Fruit fly (Drosophila melanogaster) S2 (cell line): Measurements from ENCODE around the gene CG11052.
"Not testable (repeated sequence)": the region's sequence is repeated elsewhere in the genome, so short reads cannot be mapped to it uniquely, and the experiment has no call there.

Experiments used
- CG8478 ChIP-seq: fragments of >200 bp; optimal IDR thresholded peaks from 2 replicates; lab custom pipeline; 2018
- CTCF ChIP-seq, 2 experiments: fragments of >200 bp; optimal IDR thresholded peaks; 2 replicates each; lab custom pipeline; 2018

CG11052 gene

DNA sequence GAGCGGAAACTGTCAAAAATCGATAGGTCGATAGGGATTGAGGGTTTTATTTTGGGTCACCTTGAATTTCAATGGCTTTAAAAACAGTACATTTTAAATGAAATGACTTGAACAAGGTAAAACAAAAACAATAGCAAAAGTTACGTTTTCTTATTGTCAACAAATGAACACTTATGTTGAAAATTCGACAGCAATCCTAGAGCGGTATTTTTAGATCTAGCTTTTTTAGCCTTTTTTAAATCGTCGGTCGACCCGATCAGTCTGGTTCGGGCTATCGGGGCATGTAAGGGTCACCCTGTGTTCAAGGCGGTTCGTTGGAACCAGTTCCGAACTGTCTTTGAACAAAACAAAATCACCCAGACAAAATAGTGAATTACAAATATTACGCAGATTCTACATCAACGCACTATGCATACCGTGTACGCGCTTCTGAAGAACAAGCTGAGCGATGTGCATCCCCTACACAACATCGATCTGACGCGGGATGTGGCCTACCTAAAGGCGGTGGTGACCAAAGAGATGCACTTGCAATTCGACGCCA lies at the start of gene CG11052, which contains the start of gene CG3223:
Gene CG11052 (minus strand): TSS at position 218 of the 541 bp plus-strand sequence.
Gene CG3223 (plus strand): TSS at position 321 of the 541 bp plus-strand sequence.
- no peak for TF ChIP-seq CTCF (optimal IDR thresholded peaks at IDR 0.05; lab: Kevin White, UChicago)
- no peak for TF ChIP-seq CG8478

DNA sequence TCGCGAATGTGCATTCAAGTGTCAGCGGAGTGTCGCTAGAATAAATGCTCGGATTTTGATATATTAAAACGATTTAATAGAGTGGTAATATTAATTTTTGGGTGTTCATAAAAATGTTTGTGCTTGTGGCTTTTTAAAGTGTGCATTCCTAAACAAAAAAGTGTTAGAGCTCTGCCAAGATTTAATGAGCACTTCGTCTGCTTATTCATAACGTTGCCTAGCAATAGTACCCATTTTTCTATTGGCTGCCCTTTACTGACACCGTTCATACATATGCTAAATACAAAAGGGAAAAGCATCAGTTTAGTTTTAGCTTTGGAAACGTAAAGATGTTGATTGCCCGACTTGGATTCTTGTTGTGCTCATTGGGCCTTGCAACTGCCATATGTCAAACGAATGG lies 40.3 kb upstream of the CG11052 start, which contains the start of gene CG43061:
Gene CG43061 (plus strand): TSS at position 301 of the 400 bp plus-strand sequence.
- not testable (repeated sequence) for TF ChIP-seq CTCF (optimal IDR thresholded peaks at IDR 0.05; lab: Kevin White, UChicago); CG8478

DNA sequence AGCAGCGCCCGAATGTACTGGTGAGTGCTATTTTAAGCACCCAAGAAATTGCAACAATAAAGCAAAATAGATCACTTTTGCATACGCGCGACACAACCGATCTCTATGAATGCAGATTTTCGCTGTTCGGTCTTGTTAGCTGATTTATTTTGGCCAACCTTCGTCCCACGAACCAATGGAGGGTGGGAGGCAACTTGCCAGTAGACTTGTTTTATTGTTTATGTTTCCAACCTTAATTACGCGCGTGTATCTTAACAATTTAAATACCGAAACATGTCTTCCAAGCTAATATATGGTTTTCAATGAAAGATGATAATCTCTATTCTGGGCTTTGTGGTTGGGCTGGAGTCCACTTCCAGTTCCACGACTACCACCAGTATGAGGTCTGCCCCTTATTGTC lies 39.8 kb upstream of the CG11052 start, which contains the start of gene CG43618:
Gene CG43618 (plus strand): TSS at position 301 of the 400 bp plus-strand sequence.
- TF ChIP-seq CTCF (optimal IDR thresholded peaks at IDR 0.05; lab: Kevin White, UChicago); CG8478: not testable (repeated sequence)

DNA sequence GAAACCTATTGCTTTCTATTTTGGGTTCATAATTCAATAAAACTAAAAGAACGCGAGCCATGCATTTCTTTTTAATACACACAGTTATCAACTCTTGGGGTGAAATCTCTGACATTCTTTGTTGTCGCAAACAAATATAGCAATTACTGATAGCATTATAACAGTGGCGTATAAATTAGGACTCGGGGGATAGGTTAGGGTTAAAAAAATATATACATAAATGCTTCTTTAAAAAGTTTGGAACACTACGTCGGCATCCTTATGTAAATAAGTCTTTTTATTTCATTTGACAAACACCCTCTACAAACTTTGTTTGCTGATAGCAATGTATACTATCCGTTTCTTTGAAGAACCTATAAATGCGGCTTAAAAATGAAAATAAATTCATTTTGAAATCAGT lies 31.7 kb upstream of the CG11052 start, which contains the start of gene CG43060:
Gene CG43060 (plus strand): TSS at position 382 of the 400 bp plus-strand sequence.
- TF ChIP-seq CG8478 (no peak), CTCF (optimal IDR thresholded peaks at IDR 0.05; lab: Kevin White, UChicago) (no peak)

DNA sequence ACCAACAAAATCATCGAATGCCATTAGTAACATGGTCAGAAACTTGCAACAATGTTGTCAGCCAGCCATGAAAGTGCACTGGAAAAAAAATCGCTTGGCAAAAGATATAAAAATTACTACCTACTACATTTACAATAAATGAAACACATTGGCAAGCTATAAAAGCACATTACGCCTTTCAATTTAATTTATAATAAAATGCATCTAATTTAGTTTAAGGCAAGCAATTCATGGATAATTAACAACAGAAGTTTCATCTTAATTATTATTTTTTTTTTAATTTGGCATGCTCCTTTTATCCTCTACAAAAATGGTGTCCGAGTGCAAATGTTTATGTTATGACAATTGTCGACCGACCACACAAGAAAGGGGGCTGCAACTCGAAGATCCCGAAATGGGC lies 29.8 kb upstream of the CG11052 start:
- TF ChIP-seq CG8478 (no peak), CTCF (optimal IDR thresholded peaks at IDR 0.05; lab: Kevin White, UChicago) (no peak)

DNA sequence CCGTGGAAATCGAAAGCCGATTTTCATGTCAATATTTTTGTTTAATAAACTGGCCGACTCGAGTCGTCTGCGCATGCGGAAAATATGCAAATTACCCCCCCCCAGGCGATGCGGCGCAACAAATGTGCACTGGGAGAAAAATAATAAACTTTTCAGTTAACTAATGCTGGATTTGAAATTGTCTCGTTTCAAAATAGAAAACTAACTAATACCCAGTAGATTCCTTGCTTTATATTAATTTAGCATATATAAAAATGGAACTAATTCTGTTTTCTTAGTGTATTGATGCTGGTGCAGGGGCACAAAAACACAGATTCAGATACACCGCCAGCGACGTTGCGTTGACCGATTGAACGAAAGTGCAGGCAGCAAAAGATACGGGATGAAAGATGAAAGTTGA lies 28.8 kb upstream of the CG11052 start:
- TF ChIP-seq CG8478, result no peak
- TF ChIP-seq CTCF (optimal IDR thresholded peaks at IDR 0.05; lab: Kevin White, UChicago), result no peak

DNA sequence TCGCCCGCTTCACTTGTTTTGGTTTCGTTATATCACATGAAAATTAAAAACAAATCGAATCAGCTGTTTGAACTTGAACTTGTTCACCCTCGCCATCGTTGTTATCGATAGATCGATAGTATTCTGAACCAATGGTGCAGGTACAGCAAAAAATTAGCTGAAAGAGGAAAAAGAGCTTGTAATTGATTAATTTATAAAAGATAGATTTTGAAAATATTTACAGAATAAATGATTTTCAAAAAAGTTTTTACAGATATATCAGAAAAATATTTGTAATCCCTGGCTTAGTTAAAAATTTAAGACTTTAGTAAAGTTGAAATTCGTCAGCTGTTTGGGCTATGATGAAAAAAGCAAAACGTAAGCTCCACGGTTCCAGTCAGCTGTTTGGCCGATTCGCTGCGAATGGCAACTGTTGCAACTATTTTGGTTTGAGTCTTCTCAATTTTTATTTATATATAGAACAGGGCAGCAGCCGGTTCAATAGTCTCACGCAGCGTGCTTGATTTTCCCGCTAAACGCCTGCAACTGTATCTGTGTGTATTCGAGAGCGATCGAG lies 23.9 kb upstream of the CG11052 start, which contains the start of the genes CG11035 and unc-45:
Gene CG11035 (minus strand): TSS at position 87 of the 556 bp plus-strand sequence.
Gene unc-45 (plus strand): TSS at position 379 of the 556 bp plus-strand sequence.
- TF ChIP-seq CG8478 (no peak), CTCF (optimal IDR thresholded peaks at IDR 0.05; lab: Kevin White, UChicago) (no peak)

DNA sequence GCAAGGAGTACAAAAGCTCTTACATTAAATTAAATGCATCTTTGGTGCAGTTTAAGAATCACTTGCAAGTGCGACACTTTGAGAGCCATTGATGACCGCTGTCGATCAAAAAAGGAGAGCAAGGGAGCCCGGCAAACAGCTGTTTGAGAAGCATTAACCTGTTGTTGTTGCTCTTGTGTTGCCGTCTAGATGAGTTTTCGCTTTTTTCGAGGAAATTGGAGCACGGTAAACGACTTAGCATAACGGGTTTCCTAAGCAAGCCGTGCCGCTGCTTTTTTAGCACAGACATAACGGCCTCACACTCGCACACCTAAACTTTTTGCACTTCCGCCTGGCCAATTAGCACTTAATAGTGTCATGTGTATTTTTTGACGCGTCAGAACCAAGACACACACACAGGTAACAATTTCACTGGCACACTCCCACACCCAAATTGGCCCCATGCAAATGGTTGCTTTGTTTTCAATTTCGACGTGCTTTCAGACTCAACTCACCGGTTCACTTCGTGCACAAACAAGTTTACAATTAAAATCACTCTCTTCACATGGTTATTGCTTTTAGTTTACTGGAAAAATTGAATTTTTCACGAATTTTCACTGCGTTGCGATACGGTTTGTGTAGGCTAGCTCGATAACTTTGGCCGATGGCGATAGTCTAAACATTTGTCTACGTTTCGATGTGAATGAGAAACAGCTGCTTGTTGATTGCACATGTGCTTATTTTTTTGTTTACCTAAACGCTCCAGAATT lies 21.2 kb upstream of the CG11052 start, which contains the start of the genes CG10903 and CG2747:
Gene CG10903 (plus strand): TSS at position 261 of the 749 bp plus-strand sequence.
Gene CG2747 (minus strand): TSS at position 640 of the 749 bp plus-strand sequence.
- TF ChIP-seq CTCF (optimal IDR thresholded peaks at IDR 0.05; lab: Kevin White, UChicago), result no peak

DNA sequence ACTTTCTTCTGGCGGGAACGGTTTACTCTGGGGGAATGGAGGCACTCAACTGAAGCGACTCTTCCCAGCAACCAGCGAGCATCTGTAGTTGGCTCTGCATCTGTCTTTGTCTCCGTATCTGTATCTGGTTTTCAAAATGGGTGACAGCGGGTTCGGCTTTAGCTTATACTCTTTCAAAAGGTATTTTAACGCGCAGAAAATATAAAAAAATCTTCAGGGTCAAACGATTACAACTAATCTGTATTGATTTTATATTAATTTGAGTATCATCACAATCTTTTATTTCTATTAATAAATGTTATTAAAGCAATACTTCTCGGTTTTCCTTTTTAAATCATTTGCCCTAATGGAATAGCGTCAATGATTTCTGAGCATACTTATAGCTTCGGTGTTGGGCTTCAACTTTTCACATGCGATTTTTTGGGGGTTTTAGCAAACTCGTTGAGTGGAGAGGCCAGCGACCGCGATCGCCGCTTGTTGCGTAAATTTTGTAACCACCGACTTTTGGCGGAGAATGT lies 20.5 kb upstream of the CG11052 start, which contains the start of gene ImpE3:
Gene ImpE3 (minus strand): TSS at position 51 of the 518 bp plus-strand sequence.
- no peak for TF ChIP-seq CTCF (optimal IDR thresholded peaks at IDR 0.05; lab: Kevin White, UChicago)
- no peak for TF ChIP-seq CG8478

DNA sequence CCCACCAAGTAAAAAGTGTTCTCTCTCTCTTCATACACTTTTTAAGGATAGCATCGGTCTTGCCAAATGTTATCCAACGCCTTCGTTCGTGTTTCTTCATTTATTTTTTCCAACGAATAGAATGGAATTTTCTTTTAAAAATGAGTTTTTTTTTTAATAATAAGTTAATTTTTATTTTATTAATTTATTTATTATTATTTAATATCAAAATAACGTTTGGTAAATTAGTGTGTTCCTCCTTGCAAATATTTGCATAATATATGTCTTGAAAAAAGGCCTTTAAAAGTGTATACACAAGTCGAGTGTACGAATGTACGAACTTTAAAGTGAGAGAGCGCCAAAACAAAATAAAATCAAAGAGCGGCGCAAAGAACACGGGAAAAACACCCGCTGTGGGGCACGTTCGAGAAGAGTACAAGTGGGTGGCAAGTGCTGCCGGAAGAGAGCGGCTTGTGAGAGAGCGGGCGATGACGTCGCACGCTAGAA lies 18.1 kb upstream of the CG11052 start:
- TF ChIP-seq CTCF (optimal IDR thresholded peaks at IDR 0.05; lab: Kevin White, UChicago) (no peak), CG8478 (no peak)

DNA sequence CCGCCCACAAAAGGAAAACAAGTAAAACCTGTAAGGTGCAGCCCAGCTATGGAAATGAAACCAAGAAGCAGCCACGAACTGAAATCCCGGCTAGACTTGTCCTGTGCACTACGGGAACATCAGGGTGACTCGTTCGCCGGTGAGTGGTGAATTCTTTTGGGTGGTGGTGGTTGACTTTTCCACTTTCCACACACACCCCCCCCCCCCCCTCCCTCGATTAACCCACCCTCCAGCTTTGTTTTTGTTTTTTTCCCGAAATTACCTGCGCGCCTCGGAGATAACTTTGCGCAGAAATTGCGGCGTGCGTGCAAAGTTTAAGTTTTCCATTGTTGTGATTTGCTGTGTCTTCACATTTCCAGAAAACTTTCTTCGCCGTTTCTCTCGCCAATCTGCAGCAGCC lies 17.4 kb upstream of the CG11052 start:
- no peak for TF ChIP-seq CG8478
- no peak for TF ChIP-seq CTCF (optimal IDR thresholded peaks at IDR 0.05; lab: Kevin White, UChicago)

DNA sequence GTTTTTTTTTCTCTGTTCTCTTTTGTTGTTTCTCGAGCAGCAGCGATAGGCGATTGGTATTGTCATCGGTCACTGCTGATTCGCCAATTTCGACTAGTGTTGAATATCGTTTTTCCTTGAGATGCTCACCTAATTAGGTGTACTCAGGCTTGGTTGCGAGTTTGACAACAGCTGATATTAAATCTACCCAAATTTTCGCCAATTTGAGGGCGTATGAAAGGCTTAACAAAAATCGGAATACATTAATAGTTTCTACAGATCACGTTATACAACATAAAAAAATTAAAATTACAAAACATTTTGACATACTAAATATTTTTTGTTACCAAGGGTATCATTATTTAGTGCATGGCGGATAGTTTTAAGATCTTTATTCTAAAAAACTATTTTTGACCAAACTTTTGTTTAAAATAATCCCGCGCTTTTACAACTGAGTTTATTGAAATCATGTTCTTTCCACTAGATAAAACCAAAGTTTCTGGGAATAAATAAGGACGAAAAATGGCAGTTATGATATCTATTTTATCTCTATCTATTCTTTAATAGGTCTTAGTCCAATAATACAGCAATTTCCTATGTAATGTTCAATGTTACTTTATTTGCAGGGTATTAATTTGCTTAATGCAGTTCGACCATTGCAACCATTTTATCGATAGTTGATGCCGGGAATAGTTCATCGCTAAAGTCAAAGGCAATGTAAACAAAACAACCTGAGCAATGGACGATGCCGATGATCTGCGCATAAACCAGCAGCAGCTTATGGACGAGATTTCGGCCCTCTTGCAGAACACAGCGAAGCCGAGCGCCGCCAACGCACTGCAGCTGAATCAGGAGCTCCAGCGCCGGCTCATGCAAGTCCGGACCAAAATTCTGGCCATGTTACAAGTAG lies 4.3 kb upstream of the CG11052 start, which contains the start of the genes CG10435 and Pbp95:
Gene CG10435 (minus strand): TSS at position 81 of the 889 bp plus-strand sequence.
Gene Pbp95 (plus strand): TSS at position 671 of the 889 bp plus-strand sequence.
- no peak for TF ChIP-seq CG8478

DNA sequence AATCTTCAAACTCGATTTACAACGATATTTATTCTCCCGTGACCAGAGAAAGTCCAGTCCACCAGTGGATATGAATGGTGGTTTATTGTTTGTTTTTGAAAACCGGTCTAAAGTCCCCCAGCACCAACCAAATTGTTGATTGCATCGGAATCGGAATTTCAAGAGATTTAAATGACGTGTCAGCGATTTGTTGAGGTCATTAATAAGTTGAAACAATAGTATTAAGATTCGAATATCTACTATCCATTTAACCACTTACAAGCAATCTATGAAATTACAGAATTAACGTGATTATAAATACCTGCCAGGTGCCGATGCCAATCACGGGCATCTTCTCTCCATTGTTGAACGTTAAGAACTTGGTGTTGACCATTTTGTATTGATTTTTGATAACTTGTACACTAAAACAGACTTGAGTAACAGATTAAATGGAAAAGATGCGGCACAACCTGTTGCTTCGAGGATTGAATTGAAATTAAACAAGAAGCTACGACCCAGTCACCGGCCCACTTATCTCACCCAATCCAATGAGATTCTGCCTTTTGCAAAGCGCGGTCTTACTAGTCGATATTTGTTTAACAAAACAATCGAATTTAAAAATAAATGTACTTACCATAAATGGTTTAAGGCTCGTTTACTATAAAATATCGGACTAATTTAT lies 1.4 kb downstream of the CG11052 start, which contains the start of gene CG2767:
Gene CG2767 (minus strand): TSS at position 516 of the 661 bp plus-strand sequence.
- TF ChIP-seq CTCF (optimal IDR thresholded peaks at IDR 0.05; lab: Kevin White, UChicago) (no peak), CG8478 (no peak)
